Worm (Caenorhabditis elegans) whole organism, L1 larva: Measurements from ENCODE around the gene usip-1.

Source experiments
- F16B12.6 ChIP-seq: fragments of 150-350 bp; optimal IDR thresholded peaks from 2 replicates; lab custom pipeline; 2014; ENCODE audit warnings: missing biosample characterization, missing genetic modification characterization
- aha-1 ChIP-seq: fragments of 150-350 bp; optimal IDR thresholded peaks from 2 replicates; lab custom pipeline; 2014; ENCODE audit warnings: missing biosample characterization, missing genetic modification characterization
- alr-1 ChIP-seq: fragments of 200-800 bp; sonication (Bioruptor generic); optimal IDR thresholded peaks from 2 replicates; lab custom pipeline; 2018; ENCODE audit warnings: borderline replicate concordance, mild to moderate bottlenecking, missing genetic modification characterization, missing compliant biosample characterization
- aly-2 ChIP-seq: fragments of 150-350 bp; optimal IDR thresholded peaks from 2 replicates; lab custom pipeline; 2014; ENCODE audit warnings: missing biosample characterization, missing genetic modification characterization
- blmp-1 ChIP-seq: fragments of 150-350 bp; optimal IDR thresholded peaks from 2 replicates; lab custom pipeline; 2014; ENCODE audit warnings: missing biosample characterization, missing genetic modification characterization
- ceh-8 ChIP-seq: fragments of 200-800 bp; sonication (Bioruptor generic); optimal IDR thresholded peaks from 2 replicates; lab custom pipeline; 2018; ENCODE audit warnings: mild to moderate bottlenecking, missing genetic modification characterization, moderate library complexity, missing compliant biosample characterization
- ces-1 ChIP-seq: fragments of 150-350 bp; optimal IDR thresholded peaks from 2 replicates; lab custom pipeline; 2014; ENCODE audit warnings: missing biosample characterization, missing genetic modification reagents, missing genetic modification characterization
- dpl-1 ChIP-seq, 3 experiments: fragments of 150-350 bp in 2 of 3; sonication (generic microtip) in 1 of 3; optimal IDR thresholded peaks; 2 replicates each; lab custom pipeline; 2014 to 2017; ENCODE audit warnings: missing biosample characterization in 3 of 3, missing genetic modification characterization in 3 of 3, missing genetic modification reagents in 3 of 3
- dsc-1 ChIP-seq: sonication (generic microtip); optimal IDR thresholded peaks from 2 replicates; lab custom pipeline; 2016; ENCODE audit warnings: mild to moderate bottlenecking, missing genetic modification characterization, missing compliant biosample characterization
- efl-3 ChIP-seq: fragments of 200-800 bp; sonication (Bioruptor generic); optimal IDR thresholded peaks from 2 replicates; lab custom pipeline; 2018; ENCODE audit warnings: mild to moderate bottlenecking, missing genetic modification characterization, missing compliant biosample characterization
- elt-2 ChIP-seq: sonication (generic microtip); optimal IDR thresholded peaks from 2 replicates; lab custom pipeline; 2016; ENCODE audit warnings: missing genetic modification characterization, mild to moderate bottlenecking, inconsistent platforms, missing compliant biosample characterization, missing genetic modification reagents
- elt-3 ChIP-seq, 6 experiments: fragments of 150-350 bp in 1 of 6; sonication (generic microtip); optimal IDR thresholded peaks; 2 replicates each; lab custom pipeline; 2017 to 2018; ENCODE audit warnings: missing biosample characterization in 6 of 6, missing genetic modification characterization in 6 of 6, inconsistent platforms in 1 of 6
- fkh-4 ChIP-seq: sonication (generic microtip); optimal IDR thresholded peaks from 2 replicates; lab custom pipeline; 2016; ENCODE audit warnings: missing compliant biosample characterization, missing genetic modification characterization, borderline replicate concordance
- fkh-8 ChIP-seq: sonication (generic microtip); optimal IDR thresholded peaks from 2 replicates; lab custom pipeline; 2016; ENCODE audit warnings: mild to moderate bottlenecking, missing genetic modification characterization, missing compliant biosample characterization
- hlh-17 ChIP-seq: fragments of 200-800 bp; sonication (Bioruptor generic); optimal IDR thresholded peaks from 2 replicates; lab custom pipeline; 2018; ENCODE audit warnings: missing genetic modification characterization, mild to moderate bottlenecking, missing compliant biosample characterization, moderate library complexity, borderline replicate concordance
- hpl-2 ChIP-seq: fragments of 150-350 bp; optimal IDR thresholded peaks from 2 replicates; lab custom pipeline; 2014; ENCODE audit warnings: missing biosample characterization, missing genetic modification reagents, missing genetic modification characterization
- lin-14 ChIP-seq: fragments of 200-800 bp; sonication (Bioruptor generic); optimal IDR thresholded peaks from 2 replicates; lab custom pipeline; 2018; ENCODE audit warnings: mild to moderate bottlenecking, missing genetic modification characterization, moderate library complexity, missing compliant biosample characterization
- lin-35 ChIP-seq, 2 experiments: fragments of 150-350 bp; optimal IDR thresholded peaks; 2 replicates each; lab custom pipeline; 2014; ENCODE audit warnings: missing biosample characterization in 2 of 2, missing genetic modification characterization in 2 of 2, missing genetic modification reagents in 2 of 2
- lin-39 ChIP-seq: fragments of 150-350 bp; optimal IDR thresholded peaks from 2 replicates; lab custom pipeline; 2014; ENCODE audit warnings: missing biosample characterization, missing genetic modification reagents, missing genetic modification characterization
- mdl-1 ChIP-seq, 2 experiments: fragments of 150-350 bp; optimal IDR thresholded peaks; 2 replicates each; lab custom pipeline; 2014 to 2017; ENCODE audit warnings: missing biosample characterization in 2 of 2, missing genetic modification characterization in 2 of 2, inconsistent platforms in 1 of 2
- mef-2 ChIP-seq: fragments of 150-350 bp; optimal IDR thresholded peaks from 2 replicates; lab custom pipeline; 2014; ENCODE audit warnings: missing biosample characterization, missing genetic modification characterization
- nhr-12 ChIP-seq: sonication (generic microtip); optimal IDR thresholded peaks from 2 replicates; lab custom pipeline; 2017; ENCODE audit warnings: missing biosample characterization, missing genetic modification characterization
- nhr-19 ChIP-seq: fragments of 200-800 bp; sonication (Bioruptor generic); conservative IDR thresholded peaks from 2 replicates; pipeline ENCODE4 v1.3.6; 2022; ENCODE audit warnings: missing genetic modification characterization, missing compliant biosample characterization
- nhr-20 ChIP-seq: sonication (generic microtip); optimal IDR thresholded peaks from 2 replicates; lab custom pipeline; 2016; ENCODE audit warnings: mild to moderate bottlenecking, missing genetic modification characterization, missing compliant biosample characterization
- nhr-28 ChIP-seq: fragments of 150-350 bp; optimal IDR thresholded peaks from 2 replicates; lab custom pipeline; 2014; ENCODE audit warnings: missing biosample characterization, missing genetic modification characterization
- nhr-71 ChIP-seq: sonication (generic microtip); optimal IDR thresholded peaks from 2 replicates; lab custom pipeline; 2016; ENCODE audit warnings: mild to moderate bottlenecking, missing genetic modification characterization, moderate library complexity, missing compliant biosample characterization
- nhr-84 ChIP-seq: sonication (generic microtip); optimal IDR thresholded peaks from 2 replicates; lab custom pipeline; 2017; ENCODE audit warnings: missing biosample characterization, missing genetic modification characterization
- nhr-90 ChIP-seq: sonication (generic microtip); optimal IDR thresholded peaks from 2 replicates; lab custom pipeline; 2016; ENCODE audit warnings: mild to moderate bottlenecking, missing genetic modification characterization, missing compliant biosample characterization; ENCODE audit not compliant: poor library complexity
- pqm-1 ChIP-seq: sonication (generic microtip); optimal IDR thresholded peaks from 3 replicates; lab custom pipeline; 2017; ENCODE audit warnings: missing biosample characterization, missing genetic modification characterization
- snu-23 ChIP-seq: sonication (generic microtip); optimal IDR thresholded peaks from 2 replicates; lab custom pipeline; 2016; ENCODE audit warnings: missing genetic modification characterization, missing compliant biosample characterization
- sox-4 ChIP-seq: sonication (generic microtip); optimal IDR thresholded peaks from 2 replicates; lab custom pipeline; 2016; ENCODE audit warnings: missing genetic modification characterization, missing compliant biosample characterization
- sptf-1 ChIP-seq: fragments of 150-350 bp; optimal IDR thresholded peaks from 2 replicates; lab custom pipeline; 2014; ENCODE audit warnings: missing biosample characterization, missing genetic modification characterization
- swsn-7 ChIP-seq: sonication (generic microtip); optimal IDR thresholded peaks from 2 replicates; lab custom pipeline; 2016; ENCODE audit warnings: missing genetic modification characterization, missing compliant biosample characterization
- tlp-1 ChIP-seq: fragments of 150-350 bp; optimal IDR thresholded peaks from 2 replicates; lab custom pipeline; 2014; ENCODE audit warnings: missing biosample characterization, missing genetic modification characterization
- unc-62 ChIP-seq: fragments of 150-350 bp; optimal IDR thresholded peaks from 2 replicates; lab custom pipeline; 2014; ENCODE audit warnings: missing biosample characterization, missing genetic modification reagents, missing genetic modification characterization
- vab-15 ChIP-seq: sonication (generic microtip); optimal IDR thresholded peaks from 2 replicates; lab custom pipeline; 2017; ENCODE audit warnings: missing genotype, mild to moderate bottlenecking, missing genetic modification characterization, missing compliant biosample characterization
- xbp-1 ChIP-seq: sonication (generic microtip); optimal IDR thresholded peaks from 2 replicates; lab custom pipeline; 2016; ENCODE audit warnings: missing genetic modification characterization, missing compliant biosample characterization

Gene usip-1

ce11 chrV:12179338-12179737 lies 4.7 kb downstream of the usip-1 start, which contains the start of gene clec-224:
Gene clec-224, minus strand, starts transcription at chrV:12179438.
- TF ChIP-seq alr-1 (tag; lab: Kevin White, UChicago), result no peak
- no peak for TF ChIP-seq unc-62
- TF ChIP-seq ceh-8, result no peak
- no peak for TF ChIP-seq dpl-1 (GFP tag; optimal IDR thresholded peaks at IDR 0.05; lab: Kevin White, UChicago)
- no peak for TF ChIP-seq xbp-1 (tag; lab: Kevin White, UChicago)
- TF ChIP-seq vab-15, result no peak
- TF ChIP-seq mef-2, result no peak
- TF ChIP-seq nhr-28 (tag; lab: Kevin White, UChicago), result no peak
- TF ChIP-seq nhr-90 (tag; lab: Kevin White, UChicago), result no peak
- no peak for TF ChIP-seq fkh-8 (tag; lab: Kevin White, UChicago)
- TF ChIP-seq lin-39 (tag; lab: Kevin White, UChicago), result no peak
- TF ChIP-seq lin-14 (GFP tag; lab: Kevin White, UChicago), result no peak
- no peak for TF ChIP-seq snu-23

ce11 chrV:12170114-12170513 lies 13.9 kb downstream of the usip-1 start, which contains the start of gene ZK863.1:
Gene ZK863.1, minus strand, starts transcription at chrV:12170214.
- TF ChIP-seq lin-14 (GFP tag; lab: Kevin White, UChicago) (peak; percentile 35), aly-2 (tag; lab: Kevin White, UChicago) (no peak)

- no peak for TF ChIP-seq nhr-28 (tag; lab: Kevin White, UChicago)
- no peak for TF ChIP-seq aha-1
- TF ChIP-seq nhr-19 (GFP tag; lab: Robert Waterston, UW), result no peak
- no peak for TF ChIP-seq elt-3 (tag; optimal IDR thresholded peaks at IDR 0.05; lab: Kevin White, UChicago)
- TF ChIP-seq pqm-1 (tag; lab: Kevin White, UChicago), result no peak
- no peak for TF ChIP-seq lin-14 (GFP tag; lab: Kevin White, UChicago)
- no peak for TF ChIP-seq tlp-1 (tag; lab: Kevin White, UChicago)
- TF ChIP-seq nhr-20 (tag; lab: Kevin White, UChicago), result no peak
- TF ChIP-seq fkh-4, result no peak
- TF ChIP-seq nhr-12, result no peak
- TF ChIP-seq efl-3, result no peak
- TF ChIP-seq nhr-84 (tag; lab: Kevin White, UChicago), result no peak
- no peak for TF ChIP-seq F16B12.6
- TF ChIP-seq blmp-1 (tag; lab: Kevin White, UChicago), result no peak
- no peak for TF ChIP-seq nhr-71 (tag; lab: Kevin White, UChicago)
- no peak for TF ChIP-seq elt-2 (tag; lab: Kevin White, UChicago)
- TF ChIP-seq lin-39 (tag; lab: Kevin White, UChicago), result no peak
- no peak for TF ChIP-seq dsc-1 (tag; lab: Kevin White, UChicago)
- TF ChIP-seq sox-4 (tag; lab: Kevin White, UChicago), result no peak
Observed at ce11 chrV:12167653-12168052, 16.3 kb downstream of the usip-1 start, which contains the start of gene col-37. Gene col-37, minus strand, starts transcription at chrV:12167753.

- peak; percentile 43 for TF ChIP-seq ceh-8
- no peak for TF ChIP-seq hpl-2 (GFP tag; lab: Kevin White, UChicago)
Observed at ce11 chrV:12167031-12167430, 17.0 kb downstream of the usip-1 start.

- TF ChIP-seq nhr-71 (tag; lab: Kevin White, UChicago), result no peak
- TF ChIP-seq mdl-1 (tag; optimal IDR thresholded peaks at IDR 0.05; lab: Kevin White, UChicago), result no peak
- no peak for TF ChIP-seq ces-1
- TF ChIP-seq swsn-7, result no peak
- TF ChIP-seq nhr-19 (GFP tag; lab: Robert Waterston, UW), result no peak
- TF ChIP-seq lin-35 (GFP tag; optimal IDR thresholded peaks at IDR 0.05; lab: Kevin White, UChicago), result no peak
- no peak for TF ChIP-seq sox-4 (tag; lab: Kevin White, UChicago)
- TF ChIP-seq sptf-1, result no peak
- TF ChIP-seq hpl-2 (GFP tag; lab: Kevin White, UChicago), result no peak
- TF ChIP-seq hlh-17 (GFP tag; lab: Kevin White, UChicago), result no peak
Observed at ce11 chrV:12162906-12163305, 21.1 kb downstream of the usip-1 start, which contains the start of gene srj-4. Gene srj-4, plus strand, starts transcription at chrV:12163206.
